Worm (Caenorhabditis elegans) whole organism, midembryonic: ENCODE data around the gene F59A2.5.

ENCODE experiments used
- T22C8.4 ChIP-seq: fragments of 200-800 bp; sonication (Bioruptor generic); IDR thresholded peaks from 2 replicates; pipeline ENCODE4 v1.3.6; 2022; ENCODE audit warnings: missing genetic modification characterization, missing compliant biosample characterization
- cog-1 ChIP-seq: sonication (generic microtip); optimal IDR thresholded peaks from 2 replicates; lab custom pipeline; 2016; ENCODE audit warnings: missing genetic modification characterization, missing compliant biosample characterization
- flt-1 ChIP-seq: fragments of 200-800 bp; sonication (Bioruptor generic); IDR thresholded peaks from 2 replicates; pipeline ENCODE4 v1.3.6; 2022; ENCODE audit warnings: missing genetic modification characterization, missing compliant biosample characterization
- klf-2 ChIP-seq: fragments of 200-800 bp; sonication (Bioruptor generic); conservative IDR thresholded peaks from 2 replicates; pipeline ENCODE4 v1.3.6; 2022; ENCODE audit warnings: missing genetic modification reagents, missing genetic modification characterization, missing compliant biosample characterization
- med-1 ChIP-seq: sonication (generic microtip); optimal IDR thresholded peaks from 2 replicates; lab custom pipeline; 2017; ENCODE audit warnings: missing genetic modification characterization, mild to moderate bottlenecking, missing compliant biosample characterization, antibody characterized with exemption, missing genetic modification reagents; ENCODE audit not compliant: insufficient read depth
- ref-1 ChIP-seq: fragments of 200-800 bp; sonication (Bioruptor generic); conservative IDR thresholded peaks from 2 replicates; pipeline ENCODE4 v1.3.6; 2022; ENCODE audit warnings: missing genetic modification reagents, missing genetic modification characterization, missing compliant biosample characterization
- tab-1 ChIP-seq: fragments of 200-800 bp; sonication (Bioruptor generic); IDR thresholded peaks from 2 replicates; pipeline ENCODE4 v1.3.6; 2022; ENCODE audit warnings: missing genetic modification characterization, missing compliant biosample characterization
- ztf-23 ChIP-seq: fragments of 200-800 bp; sonication (Bioruptor generic); IDR thresholded peaks from 2 replicates; pipeline ENCODE4 v1.3.6; 2022; ENCODE audit warnings: missing genetic modification reagents, missing genetic modification characterization, missing compliant biosample characterization
- ztf-29 ChIP-seq: fragments of 200-800 bp; sonication (Bioruptor generic); IDR thresholded peaks from 2 replicates; pipeline ENCODE4 v1.3.6; 2022; ENCODE audit warnings: missing genetic modification reagents, missing genetic modification characterization, missing compliant biosample characterization

F59A2.5 gene

ce11 chrIII:3404354-3404913, at the start of gene F59A2.5, which contains the start of gene npp-9:
Gene F59A2.5 (plus strand): TSS chrIII:3404863.
Gene npp-9 (minus strand): TSS chrIII:3404479.
- TF ChIP-seq tab-1 (GFP tag; lab: Robert Waterston, UW) (no peak), ztf-23 (no peak), flt-1 (no peak), klf-2 (GFP tag; lab: Robert Waterston, UW) (no peak), ztf-29 (GFP tag; lab: Robert Waterston, UW) (no peak), med-1 (GFP tag; lab: Kevin White, UChicago) (no peak)

DNA sequence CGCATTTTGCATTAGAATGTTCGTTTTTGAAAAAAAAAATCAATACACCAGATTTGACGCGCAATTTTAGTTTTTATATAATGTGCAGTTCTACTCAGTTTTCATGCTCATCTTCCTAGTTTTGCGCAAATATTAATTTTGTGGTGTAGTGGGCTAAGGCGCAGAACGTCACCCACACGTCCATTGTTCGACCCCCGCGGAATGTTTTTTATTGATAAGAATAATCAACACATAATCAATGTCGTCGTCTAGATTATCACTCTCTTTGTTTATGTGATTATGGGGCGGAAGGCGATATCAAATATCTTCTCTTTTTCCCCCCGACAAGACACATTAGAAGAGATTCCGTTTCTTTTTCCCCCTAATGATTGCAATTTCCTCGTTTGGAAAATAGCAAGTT, 48.9 kb upstream of the F59A2.5 start:
- TF ChIP-seq cog-1, result no peak
- TF ChIP-seq ref-1 (GFP tag; lab: Robert Waterston, UW), result no peak
- no peak for TF ChIP-seq T22C8.4
- no peak for TF ChIP-seq ztf-29 (GFP tag; lab: Robert Waterston, UW)
- TF ChIP-seq ztf-23, result no peak
- TF ChIP-seq klf-2 (GFP tag; lab: Robert Waterston, UW), result no peak
- no peak for TF ChIP-seq med-1 (GFP tag; lab: Kevin White, UChicago)
- TF ChIP-seq tab-1 (GFP tag; lab: Robert Waterston, UW), result no peak
- TF ChIP-seq flt-1, result no peak

- TF ChIP-seq klf-2 (GFP tag; lab: Robert Waterston, UW) (no peak), cog-1 (no peak), ztf-23 (no peak)
Measured at ce11 chrIII:3360067-3360466, 44.6 kb upstream of the F59A2.5 start.

ce11 chrIII:3367772-3368171, 36.9 kb upstream of the F59A2.5 start:
- TF ChIP-seq ztf-29 (GFP tag; lab: Robert Waterston, UW) (no peak), flt-1 (no peak), med-1 (GFP tag; lab: Kevin White, UChicago) (no peak), ref-1 (GFP tag; lab: Robert Waterston, UW) (no peak), T22C8.4 (no peak), cog-1 (no peak), klf-2 (GFP tag; lab: Robert Waterston, UW) (no peak), tab-1 (GFP tag; lab: Robert Waterston, UW) (no peak), ztf-23 (no peak)

- no peak for TF ChIP-seq med-1 (GFP tag; lab: Kevin White, UChicago)
- no peak for TF ChIP-seq flt-1
- TF ChIP-seq klf-2 (GFP tag; lab: Robert Waterston, UW), result no peak
- TF ChIP-seq ztf-29 (GFP tag; lab: Robert Waterston, UW), result no peak
- no peak for TF ChIP-seq ref-1 (GFP tag; lab: Robert Waterston, UW)
- no peak for TF ChIP-seq ztf-23
- TF ChIP-seq cog-1, result no peak
- no peak for TF ChIP-seq tab-1 (GFP tag; lab: Robert Waterston, UW)
- no peak for TF ChIP-seq T22C8.4
Measured at ce11 chrIII:3370054-3370453, 34.6 kb upstream of the F59A2.5 start, which contains the start of gene prk-2. Gene prk-2 (minus strand): TSS chrIII:3370209.

- TF ChIP-seq ztf-29 (GFP tag; lab: Robert Waterston, UW) (no peak), ref-1 (GFP tag; lab: Robert Waterston, UW) (no peak), tab-1 (GFP tag; lab: Robert Waterston, UW) (no peak), flt-1 (no peak), klf-2 (GFP tag; lab: Robert Waterston, UW) (no peak), ztf-23 (no peak), med-1 (GFP tag; lab: Kevin White, UChicago) (no peak), cog-1 (no peak), T22C8.4 (no peak)
Measured at ce11 chrIII:3370770-3371169, 33.9 kb upstream of the F59A2.5 start.

DNA sequence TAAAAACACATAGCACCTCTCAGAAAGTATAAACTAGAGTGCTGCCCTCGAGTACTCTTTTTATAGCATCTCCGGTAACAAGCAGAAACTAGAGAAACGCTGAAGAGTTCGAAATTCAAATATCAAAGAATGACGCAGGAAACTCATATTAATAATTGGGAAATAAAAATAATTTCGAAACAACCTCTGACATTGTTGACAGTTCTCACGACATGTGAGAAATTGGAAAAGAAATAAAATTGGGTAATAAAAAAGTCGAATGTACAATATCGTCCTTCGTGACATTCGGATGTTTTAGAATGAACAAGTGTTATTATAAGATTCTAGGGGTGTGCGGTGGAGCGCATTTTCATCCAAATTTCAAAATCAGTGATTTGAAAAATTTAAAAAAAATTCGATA, 32.4 kb upstream of the F59A2.5 start:
- TF ChIP-seq tab-1 (GFP tag; lab: Robert Waterston, UW) (no peak), ztf-23 (no peak), ref-1 (GFP tag; lab: Robert Waterston, UW) (no peak), ztf-29 (GFP tag; lab: Robert Waterston, UW) (no peak), flt-1 (no peak), cog-1 (no peak), klf-2 (GFP tag; lab: Robert Waterston, UW) (no peak), T22C8.4 (no peak)

ce11 chrIII:3377134-3377533, 27.5 kb upstream of the F59A2.5 start:
- no peak for TF ChIP-seq ztf-29 (GFP tag; lab: Robert Waterston, UW)
- TF ChIP-seq ref-1 (GFP tag; lab: Robert Waterston, UW), result no peak
- no peak for TF ChIP-seq ztf-23
- TF ChIP-seq cog-1, result no peak
- no peak for TF ChIP-seq klf-2 (GFP tag; lab: Robert Waterston, UW)
- TF ChIP-seq tab-1 (GFP tag; lab: Robert Waterston, UW), result no peak

ce11 chrIII:3377700-3378099, 27.0 kb upstream of the F59A2.5 start:
- TF ChIP-seq ref-1 (GFP tag; lab: Robert Waterston, UW) (no peak), cog-1 (no peak), flt-1 (no peak), klf-2 (GFP tag; lab: Robert Waterston, UW) (no peak)

- no peak for TF ChIP-seq ztf-29 (GFP tag; lab: Robert Waterston, UW)
- TF ChIP-seq ztf-23, result no peak
- no peak for TF ChIP-seq klf-2 (GFP tag; lab: Robert Waterston, UW)
Measured at ce11 chrIII:3381866-3382265, 22.8 kb upstream of the F59A2.5 start.

DNA sequence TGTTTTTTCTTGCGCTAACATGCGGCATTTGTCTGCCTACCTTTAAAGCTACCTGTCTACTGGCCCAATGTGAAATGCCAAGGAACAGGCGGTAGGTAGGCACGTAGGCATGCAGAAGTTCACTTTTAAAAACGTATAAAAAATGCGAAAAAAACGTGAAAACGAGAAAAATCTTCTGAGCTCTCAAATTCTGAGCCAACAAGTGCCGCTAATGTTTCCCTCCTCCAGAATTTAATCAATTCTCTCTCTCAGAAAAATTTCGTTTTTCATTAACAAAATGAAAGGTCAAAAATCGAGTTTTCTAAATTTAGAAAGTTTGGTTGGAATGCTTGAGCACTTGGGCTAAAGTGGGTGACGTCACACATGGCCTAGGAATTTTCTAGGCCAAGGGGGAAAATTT, 22.2 kb upstream of the F59A2.5 start:
- TF ChIP-seq ref-1 (GFP tag; lab: Robert Waterston, UW) (no peak), klf-2 (GFP tag; lab: Robert Waterston, UW) (no peak), tab-1 (GFP tag; lab: Robert Waterston, UW) (no peak), ztf-23 (no peak), ztf-29 (GFP tag; lab: Robert Waterston, UW) (no peak), cog-1 (no peak), med-1 (GFP tag; lab: Kevin White, UChicago) (no peak), flt-1 (no peak), T22C8.4 (no peak)
